Worm (Caenorhabditis elegans) whole organism, L1 larva: ENCODE results near the gene ZK673.11.

Experiments
- C04F5.9 ChIP-seq: sonication (generic microtip); optimal IDR thresholded peaks from 2 replicates; lab custom pipeline; 2016; ENCODE audit warnings: missing genetic modification characterization, missing compliant biosample characterization
- C16A3.4 ChIP-seq: fragments of 150-350 bp; optimal IDR thresholded peaks from 2 replicates; lab custom pipeline; 2014; ENCODE audit warnings: missing biosample characterization, missing genetic modification characterization
- C34B4.2 ChIP-seq: sonication (generic microtip); optimal IDR thresholded peaks from 2 replicates; lab custom pipeline; 2017; ENCODE audit warnings: mild to moderate bottlenecking, missing genetic modification characterization, missing compliant biosample characterization
- aha-1 ChIP-seq: fragments of 150-350 bp; optimal IDR thresholded peaks from 2 replicates; lab custom pipeline; 2014; ENCODE audit warnings: missing biosample characterization, missing genetic modification characterization
- alr-1 ChIP-seq: fragments of 200-800 bp; sonication (Bioruptor generic); optimal IDR thresholded peaks from 2 replicates; lab custom pipeline; 2018; ENCODE audit warnings: borderline replicate concordance, mild to moderate bottlenecking, missing genetic modification characterization, missing compliant biosample characterization
- blmp-1 ChIP-seq: fragments of 150-350 bp; optimal IDR thresholded peaks from 2 replicates; lab custom pipeline; 2014; ENCODE audit warnings: missing biosample characterization, missing genetic modification characterization
- ceh-63 ChIP-seq: fragments of 200-800 bp; sonication (Bioruptor generic); optimal IDR thresholded peaks from 2 replicates; lab custom pipeline; 2018; ENCODE audit warnings: mild to moderate bottlenecking, missing genetic modification characterization, missing compliant biosample characterization
- ceh-82 ChIP-seq, 3 experiments: fragments of 150-350 bp in 1 of 3; sonication (generic microtip) in 2 of 3; optimal IDR thresholded peaks; 2 replicates each; lab custom pipeline; 2014 to 2017; ENCODE audit warnings: missing biosample characterization in 3 of 3, missing genetic modification characterization in 3 of 3
- ceh-88 ChIP-seq: fragments of 200-800 bp; sonication (Bioruptor generic); IDR thresholded peaks from 2 replicates; pipeline ENCODE4 v1.3.6; 2022; ENCODE audit warnings: missing genetic modification characterization, missing compliant biosample characterization
- ces-1 ChIP-seq: fragments of 150-350 bp; optimal IDR thresholded peaks from 2 replicates; lab custom pipeline; 2014; ENCODE audit warnings: missing biosample characterization, missing genetic modification reagents, missing genetic modification characterization
- dsc-1 ChIP-seq: sonication (generic microtip); optimal IDR thresholded peaks from 2 replicates; lab custom pipeline; 2016; ENCODE audit warnings: mild to moderate bottlenecking, missing genetic modification characterization, missing compliant biosample characterization
- efl-1 ChIP-seq, 4 experiments: fragments of 150-350 bp; optimal IDR thresholded peaks in 3 of 4; peaks in 1 of 4; 1 replicate in 1 of 4; 2 replicates in 3 of 4; lab custom pipeline; 2014; ENCODE audit warnings: missing biosample characterization in 2 of 4, missing genetic modification characterization in 2 of 4, missing genetic modification reagents in 2 of 4
- egl-13 ChIP-seq: sonication (generic microtip); optimal IDR thresholded peaks from 2 replicates; lab custom pipeline; 2016; ENCODE audit warnings: missing genotype, missing genetic modification reagents, missing genetic modification characterization, missing compliant biosample characterization
- fkh-10 ChIP-seq: sonication (generic microtip); optimal IDR thresholded peaks from 2 replicates; lab custom pipeline; 2017; ENCODE audit warnings: missing biosample characterization, missing genetic modification reagents, missing genetic modification characterization
- fkh-8 ChIP-seq: sonication (generic microtip); optimal IDR thresholded peaks from 2 replicates; lab custom pipeline; 2016; ENCODE audit warnings: mild to moderate bottlenecking, missing genetic modification characterization, missing compliant biosample characterization
- fos-1 ChIP-seq: fragments of 150-350 bp; optimal IDR thresholded peaks from 2 replicates; lab custom pipeline; 2014; ENCODE audit warnings: missing biosample characterization, missing genetic modification characterization
- grh-1 ChIP-seq: fragments of 200-800 bp; sonication (Bioruptor generic); IDR thresholded peaks from 2 replicates; pipeline ENCODE4 v1.3.6; 2022; ENCODE audit warnings: missing genetic modification reagents, missing genetic modification characterization, missing compliant biosample characterization
- hlh-17 ChIP-seq: fragments of 200-800 bp; sonication (Bioruptor generic); optimal IDR thresholded peaks from 2 replicates; lab custom pipeline; 2018; ENCODE audit warnings: missing genetic modification characterization, mild to moderate bottlenecking, missing compliant biosample characterization, moderate library complexity, borderline replicate concordance
- hpl-2 ChIP-seq: fragments of 150-350 bp; optimal IDR thresholded peaks from 2 replicates; lab custom pipeline; 2014; ENCODE audit warnings: missing biosample characterization, missing genetic modification reagents, missing genetic modification characterization
- isw-1 ChIP-seq: fragments of 200-800 bp; sonication (Bioruptor generic); IDR thresholded peaks from 2 replicates; pipeline ENCODE4 v1.3.6; 2022; ENCODE audit warnings: missing genetic modification characterization, missing compliant biosample characterization
- lin-14 ChIP-seq: fragments of 200-800 bp; sonication (Bioruptor generic); optimal IDR thresholded peaks from 2 replicates; lab custom pipeline; 2018; ENCODE audit warnings: mild to moderate bottlenecking, missing genetic modification characterization, moderate library complexity, missing compliant biosample characterization
- lin-15B ChIP-seq: fragments of 150-350 bp; sonication (generic microtip); optimal IDR thresholded peaks from 3 replicates; lab custom pipeline; 2014; ENCODE audit warnings: missing biosample characterization, missing genetic modification characterization
- lin-35 ChIP-seq, 2 experiments: fragments of 150-350 bp; optimal IDR thresholded peaks; 2 replicates each; lab custom pipeline; 2014; ENCODE audit warnings: missing biosample characterization in 2 of 2, missing genetic modification characterization in 2 of 2, missing genetic modification reagents in 2 of 2
- lir-3 ChIP-seq: sonication (generic microtip); optimal IDR thresholded peaks from 2 replicates; lab custom pipeline; 2016; ENCODE audit warnings: mild to moderate bottlenecking, missing genetic modification characterization, moderate library complexity, missing compliant biosample characterization; ENCODE audit not compliant: poor library complexity
- lsy-2 ChIP-seq, 2 experiments: fragments of 150-350 bp; optimal IDR thresholded peaks; 2 replicates each; lab custom pipeline; 2014; ENCODE audit warnings: missing biosample characterization in 2 of 2, missing genetic modification characterization in 2 of 2
- mef-2 ChIP-seq: fragments of 150-350 bp; optimal IDR thresholded peaks from 2 replicates; lab custom pipeline; 2014; ENCODE audit warnings: missing biosample characterization, missing genetic modification characterization
- mep-1 ChIP-seq: fragments of 150-350 bp; optimal IDR thresholded peaks from 2 replicates; lab custom pipeline; 2014; ENCODE audit warnings: missing biosample characterization, missing genetic modification characterization
- nhr-20 ChIP-seq: sonication (generic microtip); optimal IDR thresholded peaks from 2 replicates; lab custom pipeline; 2016; ENCODE audit warnings: mild to moderate bottlenecking, missing genetic modification characterization, missing compliant biosample characterization
- nhr-28 ChIP-seq: fragments of 150-350 bp; optimal IDR thresholded peaks from 2 replicates; lab custom pipeline; 2014; ENCODE audit warnings: missing biosample characterization, missing genetic modification characterization
- nhr-47 ChIP-seq: sonication (generic microtip); optimal IDR thresholded peaks from 2 replicates; lab custom pipeline; 2016; ENCODE audit warnings: mild to moderate bottlenecking, missing genetic modification characterization, moderate library complexity, missing compliant biosample characterization
- nhr-71 ChIP-seq: sonication (generic microtip); optimal IDR thresholded peaks from 2 replicates; lab custom pipeline; 2016; ENCODE audit warnings: mild to moderate bottlenecking, missing genetic modification characterization, moderate library complexity, missing compliant biosample characterization
- nhr-76 ChIP-seq: sonication (generic microtip); optimal IDR thresholded peaks from 2 replicates; lab custom pipeline; 2017; ENCODE audit warnings: missing biosample characterization, missing genetic modification characterization
- nhr-77 ChIP-seq: fragments of 150-350 bp; optimal IDR thresholded peaks from 2 replicates; lab custom pipeline; 2014; ENCODE audit warnings: missing biosample characterization, missing genetic modification characterization
- nhr-84 ChIP-seq: sonication (generic microtip); optimal IDR thresholded peaks from 2 replicates; lab custom pipeline; 2017; ENCODE audit warnings: missing biosample characterization, missing genetic modification characterization
- nhr-85 ChIP-seq: sonication (generic microtip); peaks from one replicate; lab custom pipeline; 2016; ENCODE audit warnings: missing genetic modification characterization, inconsistent platforms, missing compliant biosample characterization
- snpc-4 ChIP-seq: fragments of 150-350 bp; optimal IDR thresholded peaks from 2 replicates; lab custom pipeline; 2014; ENCODE audit warnings: missing biosample characterization, missing genetic modification characterization
- snu-23 ChIP-seq: sonication (generic microtip); optimal IDR thresholded peaks from 2 replicates; lab custom pipeline; 2016; ENCODE audit warnings: missing genetic modification characterization, missing compliant biosample characterization
- sox-4 ChIP-seq: sonication (generic microtip); optimal IDR thresholded peaks from 2 replicates; lab custom pipeline; 2016; ENCODE audit warnings: missing genetic modification characterization, missing compliant biosample characterization
- sptf-1 ChIP-seq: fragments of 150-350 bp; optimal IDR thresholded peaks from 2 replicates; lab custom pipeline; 2014; ENCODE audit warnings: missing biosample characterization, missing genetic modification characterization
- sup-37 ChIP-seq: fragments of 200-800 bp; sonication (Bioruptor generic); optimal IDR thresholded peaks from 2 replicates; lab custom pipeline; 2018; ENCODE audit warnings: mild to moderate bottlenecking, missing genetic modification characterization, missing compliant biosample characterization
- unc-30 ChIP-seq: sonication (generic microtip); optimal IDR thresholded peaks from 2 replicates; lab custom pipeline; 2017; ENCODE audit warnings: missing biosample characterization, missing genetic modification characterization
- unc-86 ChIP-seq: sonication (generic microtip); optimal IDR thresholded peaks from 2 replicates; lab custom pipeline; 2016; ENCODE audit warnings: missing genetic modification characterization, missing compliant biosample characterization
- unc-98 ChIP-seq: fragments of 200-800 bp; sonication (Bioruptor generic); IDR thresholded peaks from 2 replicates; pipeline ENCODE4 v1.3.6; 2022; ENCODE audit warnings: missing genetic modification characterization, missing compliant biosample characterization
- vab-15 ChIP-seq: sonication (generic microtip); optimal IDR thresholded peaks from 2 replicates; lab custom pipeline; 2017; ENCODE audit warnings: missing genotype, mild to moderate bottlenecking, missing genetic modification characterization, missing compliant biosample characterization
- zag-1 ChIP-seq: fragments of 150-350 bp; optimal IDR thresholded peaks from 2 replicates; lab custom pipeline; 2014; ENCODE audit warnings: missing biosample characterization, missing genetic modification characterization
- ztf-11 ChIP-seq, 2 experiments: sonication (generic microtip); optimal IDR thresholded peaks; 2 replicates each; lab custom pipeline; 2016 to 2017; ENCODE audit warnings: missing genetic modification characterization in 2 of 2, missing biosample characterization in 1 of 2, missing compliant biosample characterization in 1 of 2
- ztf-4 ChIP-seq: fragments of 150-350 bp; optimal IDR thresholded peaks from 2 replicates; lab custom pipeline; 2014; ENCODE audit warnings: missing biosample characterization, missing genetic modification characterization

ZK673.11 gene

DNA sequence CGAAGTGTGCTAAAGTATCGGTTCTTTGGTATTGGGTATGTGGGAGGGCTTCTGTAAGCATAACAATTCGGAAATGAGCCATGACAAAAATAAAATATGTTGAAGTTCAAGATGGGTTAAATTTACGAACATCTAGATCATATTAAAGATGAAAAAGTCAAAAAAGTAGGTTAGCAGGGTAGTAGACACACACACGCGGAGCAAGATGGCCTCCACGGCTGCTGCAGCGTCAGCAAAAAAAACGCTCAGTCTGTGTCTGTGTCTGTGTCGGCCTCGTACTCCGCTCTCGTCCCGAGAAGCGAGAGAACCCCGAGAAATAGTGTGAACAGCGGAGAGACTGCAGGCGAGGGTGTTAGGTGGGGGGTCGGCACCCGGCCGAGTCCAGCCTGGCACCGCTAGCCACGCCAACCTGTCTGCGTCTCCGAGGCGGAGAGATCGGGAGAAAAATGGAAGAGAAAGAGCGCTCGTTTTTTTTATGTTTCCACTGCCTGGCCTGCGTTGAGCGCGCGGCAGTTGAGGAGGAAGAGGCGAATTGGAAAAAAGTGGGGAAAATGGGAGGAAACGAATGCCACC is 45.5 kb downstream of the ZK673.11 start, which contains the start of gene myrf-1 (continued):
- peak; percentile 66 for TF ChIP-seq isw-1
- TF ChIP-seq zag-1 (tag; lab: Kevin White, UChicago) = no peak
- TF ChIP-seq vab-15 (tag; lab: Kevin White, UChicago) = no peak
- TF ChIP-seq mef-2 (tag; lab: Kevin White, UChicago) = peak; percentile 10
- TF ChIP-seq lin-35 (GFP tag; optimal IDR thresholded peaks at IDR 0.05; lab: Kevin White, UChicago) = peak; percentile 53 to 59
- no peak for TF ChIP-seq hpl-2 (GFP tag; lab: Kevin White, UChicago)
- peak; percentile 73 for TF ChIP-seq mep-1 (tag; lab: Kevin White, UChicago)
- peak in 1 of 2 experiments; percentile 75 for TF ChIP-seq ztf-11 (tag; optimal IDR thresholded peaks at IDR 0.05; lab: Kevin White, UChicago)
- TF ChIP-seq sup-37 = no peak
- TF ChIP-seq nhr-84 (tag; lab: Kevin White, UChicago) = no peak
- TF ChIP-seq egl-13 (tag; lab: Kevin White, UChicago) = peak; percentile 84
- peak; percentile 49 to 91 (median 53) for TF ChIP-seq ceh-82 (tag; optimal IDR thresholded peaks at IDR 0.05; lab: Kevin White, UChicago)
- TF ChIP-seq nhr-28 (tag; lab: Kevin White, UChicago) = no peak
- no peak for TF ChIP-seq ces-1 (GFP tag; lab: Kevin White, UChicago)
- peak; percentile 73 for TF ChIP-seq unc-86 (tag; lab: Kevin White, UChicago)
- peak; percentile 21 for TF ChIP-seq aha-1 (tag; lab: Kevin White, UChicago)
- TF ChIP-seq unc-30 (tag; lab: Kevin White, UChicago) = no peak
- peak; percentile 88 for TF ChIP-seq snu-23
- TF ChIP-seq ceh-63 = no peak
- peak; percentile 64 for TF ChIP-seq grh-1
- TF ChIP-seq nhr-47 (tag; lab: Kevin White, UChicago) = peak; percentile 85
- peak; percentile 65 for TF ChIP-seq C16A3.4
- TF ChIP-seq lsy-2 (tag; optimal IDR thresholded peaks at IDR 0.05; lab: Kevin White, UChicago) = peak; percentile 68 to 76
- no peak for TF ChIP-seq C34B4.2 (tag; lab: Kevin White, UChicago)
- peak; percentile 58 for TF ChIP-seq lir-3
- TF ChIP-seq ztf-4 (tag; lab: Kevin White, UChicago) = peak; percentile 80
- TF ChIP-seq unc-98 (GFP tag; lab: Robert Waterston, UW) = no peak
- no peak for TF ChIP-seq ceh-88 (GFP tag; lab: Robert Waterston, UW)
- peak; percentile 30 for TF ChIP-seq fos-1 (tag; lab: Kevin White, UChicago)
- TF ChIP-seq dsc-1 = peak; percentile 77
- TF ChIP-seq alr-1 (tag; lab: Kevin White, UChicago) = no peak
- peak; percentile 66 for TF ChIP-seq fkh-10
- peak; percentile 48 for TF ChIP-seq snpc-4 (tag; lab: Kevin White, UChicago)
- peak; percentile 90 for TF ChIP-seq fkh-8 (tag; lab: Kevin White, UChicago)
- TF ChIP-seq nhr-76 (tag; lab: Kevin White, UChicago) = no peak
- peak; percentile 54 for TF ChIP-seq sox-4 (tag; lab: Kevin White, UChicago)
- TF ChIP-seq hlh-17 = no peak
- TF ChIP-seq C04F5.9 (tag; lab: Kevin White, UChicago) = no peak
- TF ChIP-seq, all 84 proteins: peak for 55

DNA sequence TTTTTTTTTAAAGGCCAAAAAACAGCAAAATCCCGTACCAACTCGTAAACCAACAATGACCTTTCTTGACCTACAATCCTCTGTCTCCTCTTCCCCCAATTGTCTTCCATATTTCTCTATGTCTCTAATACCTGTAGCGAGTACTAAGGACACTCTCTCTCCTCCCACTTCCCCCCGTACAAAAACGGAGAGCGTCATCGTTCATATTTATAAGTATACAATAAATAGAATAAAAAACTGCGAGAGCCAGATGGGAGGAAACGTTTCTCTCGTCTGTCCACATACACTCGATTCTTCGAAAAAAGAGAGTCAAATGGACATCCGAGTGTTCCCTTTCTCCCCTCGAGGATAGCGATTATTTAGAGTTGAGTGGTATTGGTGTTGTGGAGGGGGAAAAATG is 47.6 kb downstream of the ZK673.11 start:
- TF ChIP-seq lin-15B (no peak), lsy-2 (tag; optimal IDR thresholded peaks at IDR 0.05; lab: Kevin White, UChicago) (peak in 1 of 2 experiments; percentile 19), nhr-20 (tag; lab: Kevin White, UChicago) (peak; percentile 13), lin-14 (GFP tag; lab: Kevin White, UChicago) (peak; percentile 57), sptf-1 (no peak), mep-1 (tag; lab: Kevin White, UChicago) (peak; percentile 40), efl-1 (optimal IDR thresholded peaks at IDR 0.05; lab: Kevin White, UChicago) (no peak), efl-1 (GFP tag; optimal IDR thresholded peaks at IDR 0.05 in 1 of 2; lab: Kevin White, UChicago) (peak in 1 of 2 experiments; percentile 1), nhr-71 (tag; lab: Kevin White, UChicago) (peak; percentile 23), blmp-1 (peak; percentile 62), nhr-85 (tag; lab: Kevin White, UChicago) (peak; percentile 30), nhr-77 (tag; lab: Kevin White, UChicago) (peak; percentile 28)
